Fruit fly (Drosophila melanogaster) whole organism, embryonic: Measurements from ENCODE around the gene Rab18.

Experiments
- Bdp1 ChIP-seq: fragments of 200-800 bp; sonication (Bioruptor generic); optimal IDR thresholded peaks from 3 replicates; lab custom pipeline; 2016; ENCODE audit warnings: missing biosample characterization, missing genetic modification characterization
- Bteb2 ChIP-seq: fragments of 200-800 bp; sonication (Bioruptor generic); optimal IDR thresholded peaks from 2 replicates; lab custom pipeline; 2016; ENCODE audit warnings: missing biosample characterization, missing genetic modification characterization
- CG10979 ChIP-seq: fragments of 200-800 bp; sonication (Bioruptor generic); optimal IDR thresholded peaks from 2 replicates; lab custom pipeline; 2018; ENCODE audit warnings: missing biosample characterization, mild to moderate bottlenecking, missing genetic modification characterization, moderate library complexity
- CG11093 ChIP-seq: fragments of 200-800 bp; sonication (Bioruptor generic); IDR thresholded peaks from 3 replicates; pipeline ENCODE4 v1.3.6; 2022; ENCODE audit warnings: missing biosample characterization, missing genetic modification characterization
- CG11456 ChIP-seq: fragments of 200-800 bp; sonication (Bioruptor generic); IDR thresholded peaks from 3 replicates; pipeline ENCODE4 v1.3.6; 2022; ENCODE audit warnings: missing biosample characterization, missing genetic modification characterization
- CG14860 ChIP-seq: fragments of 200-800 bp; sonication (Bioruptor generic); IDR thresholded peaks from 3 replicates; pipeline ENCODE4 v1.3.6; 2022; ENCODE audit warnings: missing biosample characterization, missing genetic modification characterization; ENCODE audit not compliant: partially characterized antibody
- CG17186 ChIP-seq: fragments of 200-800 bp; sonication (Bioruptor generic); optimal IDR thresholded peaks from 3 replicates; lab custom pipeline; 2017; ENCODE audit warnings: missing biosample characterization, missing genetic modification reagents, missing genetic modification characterization
- CG2129 ChIP-seq: fragments of 200-800 bp; sonication (Bioruptor generic); IDR thresholded peaks from 2 replicates; pipeline ENCODE4 v1.3.6; 2022; ENCODE audit warnings: missing biosample characterization, missing genetic modification characterization; ENCODE audit not compliant: partially characterized antibody
- CG2889 ChIP-seq: fragments of 200-800 bp; sonication (Bioruptor generic); IDR thresholded peaks from 3 replicates; pipeline ENCODE4 v1.3.6; 2022; ENCODE audit warnings: missing biosample characterization, missing genetic modification characterization
- CG31441 ChIP-seq: fragments of 200-800 bp; sonication (Bioruptor generic); IDR thresholded peaks from 2 replicates; pipeline ENCODE4 v1.3.6; 2022; ENCODE audit warnings: missing biosample characterization, missing genetic modification characterization
- CG34376 ChIP-seq: fragments of 200-800 bp; sonication (Bioruptor generic); optimal IDR thresholded peaks from 2 replicates; lab custom pipeline; 2018; ENCODE audit warnings: missing biosample characterization, mild to moderate bottlenecking, missing genetic modification characterization
- CG6683 ChIP-seq: fragments of 200-800 bp; sonication (Bioruptor generic); optimal IDR thresholded peaks from 2 replicates; lab custom pipeline; 2017; ENCODE audit warnings: missing biosample characterization, mild to moderate bottlenecking, missing genetic modification characterization, missing genetic modification reagents
- CG7372 ChIP-seq: fragments of 200-800 bp; sonication (Bioruptor generic); IDR thresholded peaks from 2 replicates; pipeline ENCODE4 v1.3.6; 2022; ENCODE audit warnings: missing biosample characterization, missing genetic modification characterization
- CG7928 ChIP-seq: fragments of 200-800 bp; sonication (Bioruptor generic); optimal IDR thresholded peaks from 2 replicates; lab custom pipeline; 2017; ENCODE audit warnings: missing biosample characterization, mild to moderate bottlenecking, missing genetic modification characterization
- CG7963 ChIP-seq: fragments of 200-800 bp; sonication (Bioruptor generic); IDR thresholded peaks from 3 replicates; pipeline ENCODE4 v1.3.6; 2022; ENCODE audit warnings: missing biosample characterization, missing genetic modification characterization; ENCODE audit not compliant: partially characterized antibody
- CG8281 ChIP-seq: fragments of 200-800 bp; sonication (Bioruptor generic); optimal IDR thresholded peaks from 2 replicates; lab custom pipeline; 2018; ENCODE audit warnings: missing biosample characterization, mild to moderate bottlenecking, missing genetic modification characterization, moderate library complexity
- CG8478 ChIP-seq: fragments of >200 bp; optimal IDR thresholded peaks from 2 replicates; lab custom pipeline; 2018
- Deaf1 ChIP-seq: fragments of 200-800 bp; optimal IDR thresholded peaks from 3 replicates; lab custom pipeline; 2019; ENCODE audit warnings: missing biosample characterization, mild to moderate bottlenecking, missing genetic modification characterization, moderate library complexity
- Doc2 ChIP-seq: fragments of 200-800 bp; sonication (Bioruptor generic); IDR thresholded peaks from 2 replicates; pipeline ENCODE4 v1.3.6; 2022; ENCODE audit warnings: missing biosample characterization, missing genetic modification characterization
- Drgx ChIP-seq: fragments of 200-800 bp; sonication (Bioruptor generic); IDR thresholded peaks from 2 replicates; pipeline ENCODE4 v1.3.6; 2022; ENCODE audit warnings: missing biosample characterization, missing genetic modification characterization
- Fer2 ChIP-seq: fragments of 200-800 bp; sonication (Bioruptor generic); optimal IDR thresholded peaks from 2 replicates; lab custom pipeline; 2018; ENCODE audit warnings: missing biosample characterization, mild to moderate bottlenecking, missing genetic modification characterization, moderate library complexity
- Gsc ChIP-seq: fragments of 200-800 bp; sonication (Bioruptor generic); IDR thresholded peaks from 2 replicates; pipeline ENCODE4 v1.3.6; 2022; ENCODE audit warnings: missing biosample characterization, missing genetic modification characterization
- H2.0 ChIP-seq: fragments of 200-800 bp; sonication (Bioruptor generic); IDR thresholded peaks from 2 replicates; pipeline ENCODE4 v1.3.6; 2022; ENCODE audit warnings: missing biosample characterization, missing genetic modification characterization
- HLH3B ChIP-seq: fragments of 200-800 bp; sonication (Bioruptor generic); IDR thresholded peaks from 2 replicates; pipeline ENCODE4 v1.3.6; 2022; ENCODE audit warnings: missing biosample characterization, missing genetic modification characterization
- NC2β ChIP-seq: fragments of 200-800 bp; sonication (Bioruptor generic); optimal IDR thresholded peaks from 2 replicates; lab custom pipeline; 2016; ENCODE audit warnings: missing biosample characterization, missing genetic modification characterization
- NfI ChIP-seq: fragments of 200-800 bp; sonication (Bioruptor generic); optimal IDR thresholded peaks from 3 replicates; lab custom pipeline; 2018; ENCODE audit warnings: missing biosample characterization, mild to moderate bottlenecking, missing genetic modification characterization, moderate library complexity
- Ravus ChIP-seq: fragments of 200-800 bp; sonication (Bioruptor generic); IDR thresholded peaks from 2 replicates; pipeline ENCODE4 v1.3.6; 2022; ENCODE audit warnings: missing biosample characterization, missing genetic modification characterization
- Sry-δ ChIP-seq: fragments of 200-800 bp; sonication (Bioruptor generic); optimal IDR thresholded peaks from 2 replicates; lab custom pipeline; 2016; ENCODE audit warnings: missing biosample characterization, missing genetic modification characterization
- ato ChIP-seq: fragments of 200-800 bp; sonication (Bioruptor generic); IDR thresholded peaks from 2 replicates; pipeline ENCODE4 v1.3.6; 2022; ENCODE audit warnings: missing biosample characterization, missing genetic modification characterization; ENCODE audit not compliant: partially characterized antibody
- bigmax ChIP-seq: fragments of 200-800 bp; sonication (Bioruptor generic); optimal IDR thresholded peaks from 2 replicates; lab custom pipeline; 2018; ENCODE audit warnings: missing biosample characterization, mild to moderate bottlenecking, missing genetic modification characterization
- btn ChIP-seq: fragments of 200-800 bp; sonication (Bioruptor generic); optimal IDR thresholded peaks from 2 replicates; lab custom pipeline; 2016; ENCODE audit warnings: missing biosample characterization, missing genetic modification characterization
- corto ChIP-seq: fragments of 200-800 bp; sonication (Bioruptor generic); optimal IDR thresholded peaks from 2 replicates; lab custom pipeline; 2016; ENCODE audit warnings: missing biosample characterization, mild to moderate bottlenecking, missing genetic modification characterization, moderate library complexity
- dan ChIP-seq: fragments of 200-800 bp; sonication (Bioruptor generic); IDR thresholded peaks from 2 replicates; pipeline ENCODE4 v1.3.6; 2022; ENCODE audit warnings: missing biosample characterization, missing genetic modification characterization
- gce ChIP-seq: fragments of 200-800 bp; sonication (Bioruptor generic); IDR thresholded peaks from 3 replicates; pipeline ENCODE4 v1.3.6; 2022; ENCODE audit warnings: missing biosample characterization, missing genetic modification characterization
- grn ChIP-seq: fragments of 200-800 bp; sonication (Bioruptor generic); optimal IDR thresholded peaks from 3 replicates; lab custom pipeline; 2017; ENCODE audit warnings: missing biosample characterization, missing genetic modification characterization
- hkb ChIP-seq, 2 experiments: fragments of 200-800 bp in 1 of 2; fragments of >200 bp in 1 of 2; sonication (Bioruptor generic) in 1 of 2; IDR thresholded peaks in 1 of 2; optimal IDR thresholded peaks in 1 of 2; 2 replicates each; pipeline versions ENCODE4 v1.3.6 to Lab custom; 2017 to 2022; ENCODE audit warnings: missing biosample characterization in 1 of 2, missing genetic modification characterization in 1 of 2
- lola ChIP-seq, 3 experiments: fragments of >200 bp in 2 of 3; fragments of 200-800 bp in 1 of 3; sonication (Bioruptor generic) in 1 of 3; optimal IDR thresholded peaks; 2 replicates each; lab custom pipeline; 2017 to 2019; ENCODE audit warnings: missing biosample characterization in 3 of 3, missing genetic modification characterization in 3 of 3, mild to moderate bottlenecking in 1 of 3, moderate library complexity in 1 of 3
- lov ChIP-seq, 2 experiments: fragments of 200-800 bp in 1 of 2; fragments of >200 bp in 1 of 2; sonication (Bioruptor generic) in 1 of 2; IDR thresholded peaks in 1 of 2; optimal IDR thresholded peaks in 1 of 2; 2 replicates in 1 of 2; 3 replicates in 1 of 2; pipeline versions ENCODE4 v1.3.6 to Lab custom; 2017 to 2022; ENCODE audit warnings: missing biosample characterization in 1 of 2, missing genetic modification characterization in 1 of 2
- odd ChIP-seq: fragments of 200-800 bp; sonication (Bioruptor generic); optimal IDR thresholded peaks from 2 replicates; lab custom pipeline; 2017; ENCODE audit warnings: missing biosample characterization, mild to moderate bottlenecking, missing genetic modification characterization
- otp ChIP-seq: fragments of 200-800 bp; sonication (Bioruptor generic); IDR thresholded peaks from 3 replicates; pipeline ENCODE4, ENCODE4 v1.3.6; 2022; ENCODE audit warnings: missing biosample characterization, missing genetic modification characterization
- phol ChIP-seq: fragments of 200-800 bp; sonication (Bioruptor generic); optimal IDR thresholded peaks from 3 replicates; lab custom pipeline; 2018; ENCODE audit warnings: missing biosample characterization, mild to moderate bottlenecking, missing genetic modification characterization, moderate library complexity
- pnt ChIP-seq: fragments of 200-800 bp; sonication (Bioruptor generic); optimal IDR thresholded peaks from 3 replicates; lab custom pipeline; 2016; ENCODE audit warnings: missing biosample characterization, missing genetic modification characterization
- ranshi ChIP-seq: fragments of 200-800 bp; sonication (Bioruptor generic); IDR thresholded peaks from 2 replicates; pipeline ENCODE4 v1.3.6; 2022; ENCODE audit warnings: missing biosample characterization, missing genetic modification characterization
- sc ChIP-seq, 3 experiments: fragments of >200 bp in 2 of 3; fragments of 200-800 bp in 1 of 3; sonication (Bioruptor generic) in 1 of 3; optimal IDR thresholded peaks; 2 replicates in 2 of 3; 3 replicates in 1 of 3; lab custom pipeline; 2017; ENCODE audit warnings: mild to moderate bottlenecking in 1 of 3, missing biosample characterization in 1 of 3, missing genetic modification characterization in 1 of 3, missing genetic modification reagents in 1 of 3
- sug ChIP-seq: fragments of 200-800 bp; optimal IDR thresholded peaks from 2 replicates; lab custom pipeline; 2019; ENCODE audit warnings: missing biosample characterization, mild to moderate bottlenecking, missing genetic modification characterization, moderate library complexity
- tap ChIP-seq: fragments of 200-800 bp; optimal IDR thresholded peaks from 3 replicates; lab custom pipeline; 2019; ENCODE audit warnings: missing biosample characterization, mild to moderate bottlenecking, missing genetic modification characterization, moderate library complexity
- ttk ChIP-seq: fragments of 200-800 bp; sonication (Bioruptor generic); IDR thresholded peaks from 2 replicates; pipeline ENCODE4 v2.1.2; 2022; ENCODE audit warnings: missing biosample characterization, missing genetic modification characterization
- unc-4 ChIP-seq: fragments of 200-800 bp; sonication (Bioruptor generic); IDR thresholded peaks from 2 replicates; pipeline ENCODE4 v1.3.6; 2022; ENCODE audit warnings: missing biosample characterization, missing genetic modification characterization; ENCODE audit not compliant: partially characterized antibody
- yki ChIP-seq: fragments of >200 bp; optimal IDR thresholded peaks from 3 replicates; lab custom pipeline; 2018

The Rab18 gene

dm6 chrX:5699824-5700498 lies 28.3 kb upstream of the Rab18 start (continued):
- TF ChIP-seq Doc2 (GFP tag; lab: Robert Waterston, UW) (no peak), pnt (GFP tag; lab: Kevin White, UChicago) (peak; percentile 27), ato (GFP tag; lab: Robert Waterston, UW) (no peak), CG31441 (GFP tag; lab: Robert Waterston, UW) (peak; percentile 81), NC2β (GFP tag; lab: Kevin White, UChicago) (peak; percentile 35), btn (GFP tag; lab: Kevin White, UChicago) (no peak), CG14860 (GFP tag; lab: Robert Waterston, UW) (no peak), Sry-δ (no peak), gce (GFP tag; lab: Robert Waterston, UW) (no peak), odd (peak; percentile 45), otp (GFP tag; lab: Robert Waterston, UW) (peak; percentile 39; the same call in 1 of the 3 replicates), HLH3B (GFP tag; lab: Robert Waterston, UW) (peak; percentile 64), Bdp1 (no peak), Gsc (GFP tag; lab: Robert Waterston, UW) (no peak), yki (lab: Kevin White, UChicago) (no peak), CG7963 (GFP tag; lab: Robert Waterston, UW) (no peak), sc (optimal IDR thresholded peaks at IDR 0.05; lab: Kevin White, UChicago) (no peak), sc (GFP tag; optimal IDR thresholded peaks at IDR 0.05; lab: Kevin White, UChicago) (peak; percentile 55), lov (optimal IDR thresholded peaks at IDR 0.05; lab: Kevin White, UChicago) (no peak), lov (GFP tag; IDR thresholded peaks at IDR 0.05; lab: Robert Waterston, UW) (no peak), Ravus (GFP tag; lab: Robert Waterston, UW) (no peak), hkb (optimal IDR thresholded peaks at IDR 0.05; lab: Kevin White, UChicago) (no peak), hkb (GFP tag; IDR thresholded peaks at IDR 0.05; lab: Robert Waterston, UW) (peak; percentile 73), CG8281 (peak; percentile 22), H2.0 (GFP tag; lab: Robert Waterston, UW) (no peak), CG6683 (GFP tag; lab: Kevin White, UChicago) (peak; percentile 4), NfI (peak; percentile 52), ranshi (peak; percentile 40; the same call in 1 of the 2 replicates), Fer2 (tag; lab: Kevin White, UChicago) (no peak), tap (tag; lab: Kevin White, UChicago) (peak; percentile 37), phol (tag; lab: Kevin White, UChicago) (peak; percentile 75), CG11456 (GFP tag; lab: Robert Waterston, UW) (no peak), CG2129 (GFP tag; lab: Robert Waterston, UW) (no peak), CG2889 (GFP tag; lab: Robert Waterston, UW) (no peak), CG10979 (tag; lab: Kevin White, UChicago) (peak; percentile 75), ttk (GFP tag; lab: Robert Waterston, UW) (peak; percentile 41; the same call in 1 of the 2 replicates), CG7372 (GFP tag; lab: Robert Waterston, UW) (no peak), CG34376 (GFP tag; lab: Kevin White, UChicago) (no peak), CG7928 (GFP tag; lab: Kevin White, UChicago) (no peak), dan (GFP tag; lab: Robert Waterston, UW) (no peak), Deaf1 (tag; lab: Kevin White, UChicago) (peak; percentile 54), unc-4 (GFP tag; lab: Robert Waterston, UW) (no peak), bigmax (no peak), Drgx (peak; percentile 38), grn (no peak), CG8478 (lab: Kevin White, UChicago) (no peak), CG17186 (no peak), corto (GFP tag; lab: Kevin White, UChicago) (no peak), CG11093 (GFP tag; lab: Robert Waterston, UW) (no peak), sug (tag; lab: Kevin White, UChicago) (peak; percentile 22), Bteb2 (GFP tag; lab: Kevin White, UChicago) (peak; percentile 13), lola (GFP tag; optimal IDR thresholded peaks at IDR 0.05; lab: Kevin White, UChicago) (peak in 1 of 3 experiments; percentile 45)
